Worm (Caenorhabditis elegans) whole organism, late embryonic: ENCODE results near the gene str-135.

Experiments
- C08G9.2 ChIP-seq: sonication (generic microtip); optimal IDR thresholded peaks from 2 replicates; lab custom pipeline; 2016; ENCODE audit warnings: mild to moderate bottlenecking, missing genetic modification characterization, moderate library complexity, missing compliant biosample characterization
- K02D7.2 ChIP-seq: sonication (generic microtip); optimal IDR thresholded peaks from 2 replicates; lab custom pipeline; 2017; ENCODE audit warnings: mild to moderate bottlenecking, missing genetic modification characterization, missing compliant biosample characterization
- T23F11.4 ChIP-seq: fragments of 200-800 bp; sonication (Bioruptor generic); optimal IDR thresholded peaks from 2 replicates; lab custom pipeline; 2018; ENCODE audit warnings: mild to moderate bottlenecking, missing genetic modification characterization, missing compliant biosample characterization
- Y22D7AL.16 ChIP-seq: sonication (generic microtip); optimal IDR thresholded peaks from 2 replicates; lab custom pipeline; 2016; ENCODE audit warnings: missing genetic modification characterization, missing compliant biosample characterization
- ceh-14 ChIP-seq: sonication (generic microtip); optimal IDR thresholded peaks from 2 replicates; lab custom pipeline; 2016; ENCODE audit warnings: missing genotype, missing genetic modification characterization, missing compliant biosample characterization
- ceh-18 ChIP-seq: sonication (generic microtip); optimal IDR thresholded peaks from 2 replicates; lab custom pipeline; 2016; ENCODE audit warnings: missing genetic modification characterization, missing compliant biosample characterization
- ceh-19 ChIP-seq: fragments of 200-800 bp; sonication (Bioruptor generic); optimal IDR thresholded peaks from 2 replicates; lab custom pipeline; 2018; ENCODE audit warnings: mild to moderate bottlenecking, missing genetic modification characterization, missing compliant biosample characterization
- ceh-22 ChIP-seq: sonication (generic microtip); optimal IDR thresholded peaks from 2 replicates; lab custom pipeline; 2017; ENCODE audit warnings: missing biosample characterization, missing genetic modification characterization
- ceh-31 ChIP-seq: sonication (generic microtip); optimal IDR thresholded peaks from 2 replicates; lab custom pipeline; 2016; ENCODE audit warnings: missing genetic modification characterization, missing compliant biosample characterization
- ceh-45 ChIP-seq: fragments of 200-800 bp; sonication (Bioruptor generic); IDR thresholded peaks from 2 replicates; pipeline ENCODE4 v1.3.6; 2022; ENCODE audit warnings: missing genetic modification reagents, missing genetic modification characterization, missing compliant biosample characterization
- ceh-6 ChIP-seq: fragments of 200-800 bp; sonication (Bioruptor generic); optimal IDR thresholded peaks from 2 replicates; lab custom pipeline; 2018; ENCODE audit warnings: mild to moderate bottlenecking, missing genetic modification characterization, missing compliant biosample characterization
- dmd-4 ChIP-seq: sonication (generic microtip); optimal IDR thresholded peaks from 2 replicates; lab custom pipeline; 2016; ENCODE audit warnings: borderline replicate concordance, missing genetic modification characterization, missing compliant biosample characterization
- eyg-1 ChIP-seq: sonication (generic microtip); optimal IDR thresholded peaks from 2 replicates; lab custom pipeline; 2016; ENCODE audit warnings: missing genotype, missing genetic modification characterization, missing compliant biosample characterization
- fax-1 ChIP-seq: sonication (generic microtip); optimal IDR thresholded peaks from 2 replicates; lab custom pipeline; 2016; ENCODE audit warnings: missing genotype, missing genetic modification characterization, missing compliant biosample characterization
- fkh-10 ChIP-seq: fragments of 150-350 bp; optimal IDR thresholded peaks from 2 replicates; lab custom pipeline; 2014; ENCODE audit warnings: missing biosample characterization, missing genetic modification reagents, missing genetic modification characterization
- hlh-13 ChIP-seq: fragments of 200-800 bp; sonication (Bioruptor generic); optimal IDR thresholded peaks from 2 replicates; lab custom pipeline; 2018; ENCODE audit warnings: mild to moderate bottlenecking, missing genetic modification characterization, missing compliant biosample characterization
- hlh-30 ChIP-seq: sonication (generic microtip); optimal IDR thresholded peaks from 2 replicates; lab custom pipeline; 2017; ENCODE audit warnings: antibody characterized with exemption, missing genetic modification characterization, missing compliant biosample characterization; ENCODE audit not compliant: insufficient read depth
- madf-2 ChIP-seq: sonication (generic microtip); optimal IDR thresholded peaks from 2 replicates; lab custom pipeline; 2017; ENCODE audit warnings: missing genetic modification characterization, missing compliant biosample characterization
- mec-3 ChIP-seq: sonication (generic microtip); optimal IDR thresholded peaks from 2 replicates; lab custom pipeline; 2016; ENCODE audit warnings: borderline replicate concordance, missing genetic modification characterization, missing compliant biosample characterization
- pat-9 ChIP-seq: fragments of 200-800 bp; sonication (Bioruptor generic); optimal IDR thresholded peaks from 2 replicates; lab custom pipeline; 2018; ENCODE audit warnings: mild to moderate bottlenecking, missing genetic modification characterization, moderate library complexity, missing compliant biosample characterization
- pax-1 ChIP-seq: fragments of 150-350 bp; optimal IDR thresholded peaks from 2 replicates; lab custom pipeline; 2014; ENCODE audit warnings: missing biosample characterization, missing genetic modification characterization
- pha-2 ChIP-seq: sonication (generic microtip); optimal IDR thresholded peaks from 2 replicates; lab custom pipeline; 2017; ENCODE audit warnings: mild to moderate bottlenecking, missing genetic modification characterization, missing compliant biosample characterization
- pha-4 ChIP-seq: fragments of 150-350 bp; optimal IDR thresholded peaks from 2 replicates; lab custom pipeline; 2018; ENCODE audit warnings: missing biosample characterization, missing genetic modification reagents, missing genetic modification characterization
- pros-1 ChIP-seq: fragments of 150-350 bp; optimal IDR thresholded peaks from 2 replicates; lab custom pipeline; 2014; ENCODE audit warnings: missing biosample characterization, missing genetic modification reagents, missing genetic modification characterization
- rnt-1 ChIP-seq: sonication (generic microtip); optimal IDR thresholded peaks from 2 replicates; lab custom pipeline; 2016; ENCODE audit warnings: missing genetic modification characterization, missing compliant biosample characterization
- sdc-2 ChIP-seq: sonication (generic microtip); optimal IDR thresholded peaks from 2 replicates; lab custom pipeline; 2016; ENCODE audit warnings: missing genotype, missing genetic modification characterization, missing compliant biosample characterization
- sox-2 ChIP-seq: fragments of 200-800 bp; sonication (Bioruptor generic); IDR thresholded peaks from 2 replicates; pipeline ENCODE4 v1.3.6; 2022; ENCODE audit warnings: missing genetic modification reagents, missing genetic modification characterization, missing compliant biosample characterization
- sox-4 ChIP-seq: sonication (generic microtip); optimal IDR thresholded peaks from 2 replicates; lab custom pipeline; 2017; ENCODE audit warnings: mild to moderate bottlenecking, missing genetic modification characterization, inconsistent platforms, missing compliant biosample characterization
- ttx-3 ChIP-seq: sonication (generic microtip); optimal IDR thresholded peaks from 2 replicates; lab custom pipeline; 2016; ENCODE audit warnings: missing genetic modification reagents, missing genetic modification characterization, missing compliant biosample characterization
- unc-42 ChIP-seq: sonication (generic microtip); optimal IDR thresholded peaks from 2 replicates; lab custom pipeline; 2016; ENCODE audit warnings: missing genotype, missing genetic modification characterization, missing compliant biosample characterization
- unc-86 ChIP-seq: sonication (generic microtip); optimal IDR thresholded peaks from 2 replicates; lab custom pipeline; 2016; ENCODE audit warnings: missing genetic modification characterization, missing compliant biosample characterization
- zip-5 ChIP-seq: sonication (generic microtip); optimal IDR thresholded peaks from 2 replicates; lab custom pipeline; 2016; ENCODE audit warnings: missing genetic modification characterization, missing compliant biosample characterization
- ztf-16 ChIP-seq: sonication (generic microtip); optimal IDR thresholded peaks from 2 replicates; lab custom pipeline; 2017; ENCODE audit warnings: missing genetic modification characterization, missing compliant biosample characterization

str-135 gene

DNA sequence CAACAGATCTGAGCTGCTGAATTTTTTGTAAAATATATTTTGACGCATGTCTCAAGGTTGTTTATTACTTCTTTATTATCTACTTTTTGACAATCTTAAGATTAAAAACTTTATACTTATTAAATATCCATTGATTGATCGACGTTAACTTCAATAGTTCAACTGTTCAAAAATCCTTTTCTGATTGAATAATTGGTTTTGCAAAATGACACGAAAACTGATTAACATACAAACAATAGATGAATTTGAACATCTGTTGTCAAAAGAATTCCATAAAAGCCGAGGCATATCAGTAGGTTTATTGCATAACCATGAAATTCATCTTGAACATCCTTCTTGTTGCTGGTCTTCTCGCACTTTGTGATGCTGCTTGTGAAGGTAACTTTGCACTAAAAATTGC is 30.5 kb upstream of the str-135 start, which contains the start of gene W02D7.12:
TSS of gene W02D7.12 (plus strand) at position 301 of the 400 bp plus-strand sequence.
- TF ChIP-seq ceh-22 (tag; lab: Kevin White, UChicago) (no peak), hlh-30 (no peak), pat-9 (no peak), sox-2 (GFP tag; lab: Robert Waterston, UW) (no peak), T23F11.4 (GFP tag; lab: Kevin White, UChicago) (no peak), ztf-16 (tag; lab: Kevin White, UChicago) (no peak), zip-5 (tag; lab: Kevin White, UChicago) (no peak), C08G9.2 (no peak)

DNA sequence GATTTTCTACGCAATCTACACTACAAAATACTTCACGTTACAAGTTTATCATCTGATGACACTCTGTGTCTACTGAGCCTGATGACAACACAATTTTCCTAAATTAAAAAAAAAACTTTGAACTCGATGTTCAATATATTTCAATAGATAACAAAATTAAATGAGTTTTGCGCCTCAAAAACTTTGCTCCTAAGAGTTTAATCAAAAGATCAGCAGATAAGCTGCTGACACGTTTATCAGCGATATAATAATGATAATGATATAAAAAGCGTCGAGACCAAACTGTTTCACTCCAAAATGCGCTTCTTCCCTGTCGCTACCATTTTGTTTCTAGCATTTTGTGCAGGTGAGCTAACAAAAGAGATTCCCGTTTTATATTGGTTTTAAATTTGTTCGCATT is 27.0 kb upstream of the str-135 start, which contains the start of gene clec-218:
TSS of gene clec-218 (plus strand) at position 262 of the 400 bp plus-strand sequence.
- TF ChIP-seq pha-2 (tag; lab: Kevin White, UChicago) (no peak), dmd-4 (tag; lab: Kevin White, UChicago) (no peak), ceh-14 (tag; lab: Kevin White, UChicago) (no peak), sdc-2 (tag; lab: Kevin White, UChicago) (no peak), unc-42 (no peak), ceh-22 (tag; lab: Kevin White, UChicago) (no peak), hlh-30 (no peak), ceh-18 (no peak), ceh-45 (GFP tag; lab: Robert Waterston, UW) (no peak), pax-1 (no peak), K02D7.2 (tag; lab: Kevin White, UChicago) (no peak), madf-2 (tag; lab: Kevin White, UChicago) (no peak), ttx-3 (tag; lab: Kevin White, UChicago) (no peak), mec-3 (tag; lab: Kevin White, UChicago) (no peak)

DNA sequence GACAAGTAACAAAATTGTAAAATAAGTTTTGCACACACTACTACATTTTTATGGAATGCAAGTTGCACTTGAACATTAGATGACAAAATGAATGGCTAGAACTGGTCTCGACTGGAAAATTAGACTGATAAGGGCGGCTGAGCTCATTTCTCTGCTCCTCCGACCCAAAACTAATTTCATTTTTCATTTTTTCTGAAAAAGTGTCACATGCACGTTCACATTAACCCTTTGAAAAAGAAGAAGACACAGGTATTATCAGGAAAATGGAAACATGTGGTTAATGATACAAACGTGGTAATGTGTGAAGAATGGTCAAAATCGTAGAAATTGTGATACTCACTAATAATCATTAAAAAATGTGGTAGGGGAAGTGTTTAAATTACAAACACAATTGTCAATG is 26.3 kb upstream of the str-135 start:
- TF ChIP-seq hlh-30: no peak
- no peak for TF ChIP-seq T23F11.4 (GFP tag; lab: Kevin White, UChicago)
- TF ChIP-seq hlh-13 (GFP tag; lab: Kevin White, UChicago): no peak
- no peak for TF ChIP-seq fkh-10 (GFP tag; lab: Kevin White, UChicago)
- TF ChIP-seq fax-1 (tag; lab: Kevin White, UChicago): no peak
- TF ChIP-seq eyg-1 (tag; lab: Kevin White, UChicago): no peak

DNA sequence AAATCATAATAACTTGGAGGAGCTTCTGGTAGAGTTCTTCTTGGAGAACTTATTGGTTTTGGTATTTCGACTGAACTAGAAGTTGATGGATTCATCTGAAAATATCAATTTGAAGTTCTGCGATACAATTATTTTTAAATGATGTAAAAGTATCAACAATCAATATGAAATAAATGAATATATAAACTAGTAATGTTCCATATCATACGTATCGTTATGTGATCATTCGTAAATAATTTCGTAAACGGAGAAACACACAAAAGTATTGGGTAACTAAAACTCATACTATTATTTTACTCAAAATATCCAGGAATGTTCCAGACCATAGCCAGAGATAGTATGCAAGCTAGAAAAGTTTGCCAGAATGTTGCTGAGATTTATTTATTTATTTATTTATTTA is 25.7 kb upstream of the str-135 start, which contains the start of gene W02D7.8:
TSS of gene W02D7.8 (minus strand) at position 101 of the 400 bp plus-strand sequence.
- TF ChIP-seq madf-2 (tag; lab: Kevin White, UChicago): no peak
- no peak for TF ChIP-seq pros-1
- TF ChIP-seq fkh-10 (GFP tag; lab: Kevin White, UChicago): no peak
- no peak for TF ChIP-seq ceh-19
- TF ChIP-seq rnt-1 (tag; lab: Kevin White, UChicago): no peak
- TF ChIP-seq sox-4 (tag; lab: Kevin White, UChicago): no peak
- TF ChIP-seq ceh-14 (tag; lab: Kevin White, UChicago): no peak
- TF ChIP-seq ceh-6 (GFP tag; lab: Kevin White, UChicago): no peak
- no peak for TF ChIP-seq ceh-31 (tag; lab: Kevin White, UChicago)

DNA sequence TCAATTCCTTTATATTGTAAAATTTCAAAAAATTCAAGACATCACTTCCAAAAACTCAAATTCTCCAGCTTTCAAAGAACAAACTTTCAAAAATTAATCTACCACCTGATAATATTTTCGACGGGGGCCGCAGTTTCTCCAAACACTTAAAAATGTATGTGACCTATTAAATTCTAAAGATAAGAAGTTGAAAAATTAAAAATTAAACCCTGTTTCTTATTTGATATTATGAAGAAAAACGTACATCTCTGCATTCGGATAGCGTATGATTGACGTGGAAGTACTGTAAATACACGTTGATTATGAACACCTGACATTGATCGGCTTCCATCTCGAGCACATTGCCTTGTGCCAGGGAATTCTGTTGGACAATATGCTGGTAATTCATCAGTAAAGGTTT is 25.3 kb upstream of the str-135 start:
- no peak for TF ChIP-seq sox-4 (tag; lab: Kevin White, UChicago)
- no peak for TF ChIP-seq ceh-6 (GFP tag; lab: Kevin White, UChicago)
- no peak for TF ChIP-seq hlh-30
- TF ChIP-seq unc-86: no peak
- TF ChIP-seq Y22D7AL.16 (tag; lab: Kevin White, UChicago): no peak
- TF ChIP-seq pha-4 (tag; lab: Kevin White, UChicago): no peak
